Worm (Caenorhabditis elegans) whole organism, young adult: ENCODE results near the gene C33D9.10.

Source experiments
- B0019.2 ChIP-seq: fragments of 200-800 bp; sonication (Bioruptor generic); conservative IDR thresholded peaks from 2 replicates; pipeline ENCODE4 v1.3.6; 2022; ENCODE audit warnings: missing genetic modification reagents, missing genetic modification characterization, missing compliant biosample characterization
- C06A6.2 ChIP-seq: fragments of 200-800 bp; sonication (Bioruptor generic); conservative IDR thresholded peaks from 2 replicates; pipeline ENCODE4 v1.3.6; 2022; ENCODE audit warnings: missing genetic modification characterization, missing compliant biosample characterization
- F37B4.10 ChIP-seq: fragments of 200-800 bp; sonication (Bioruptor generic); IDR thresholded peaks from 2 replicates; pipeline ENCODE4 v1.3.6; 2022; ENCODE audit warnings: missing genetic modification characterization, missing compliant biosample characterization
- F49E8.2 ChIP-seq: sonication (generic microtip); optimal IDR thresholded peaks from 3 replicates; lab custom pipeline; 2017; ENCODE audit warnings: missing genetic modification characterization, mild to moderate bottlenecking, missing compliant biosample characterization, antibody characterized with exemption, moderate library complexity; ENCODE audit not compliant: insufficient read depth
- F52B5.7 ChIP-seq: sonication (generic microtip); optimal IDR thresholded peaks from 2 replicates; lab custom pipeline; 2016; ENCODE audit warnings: mild to moderate bottlenecking, missing genetic modification characterization, missing compliant biosample characterization
- K11D2.4 ChIP-seq: fragments of 200-800 bp; sonication (Bioruptor generic); IDR thresholded peaks from 2 replicates; pipeline ENCODE4 v1.3.6; 2022; ENCODE audit warnings: missing genetic modification reagents, missing genetic modification characterization, missing compliant biosample characterization
- K12H6.12 ChIP-seq: fragments of 200-800 bp; sonication (Bioruptor generic); optimal IDR thresholded peaks from 2 replicates; lab custom pipeline; 2018; ENCODE audit warnings: mild to moderate bottlenecking, missing genetic modification characterization, missing compliant biosample characterization
- Y53F4B.3 ChIP-seq: fragments of 200-800 bp; sonication (Bioruptor generic); IDR thresholded peaks from 2 replicates; pipeline ENCODE4 v1.3.6; 2022; ENCODE audit warnings: missing genetic modification reagents, missing genetic modification characterization, missing compliant biosample characterization
- bed-2 ChIP-seq: fragments of 200-800 bp; sonication (Bioruptor generic); IDR thresholded peaks from 2 replicates; pipeline ENCODE4 v1.3.6; 2022; ENCODE audit warnings: missing genetic modification reagents, missing genetic modification characterization, missing compliant biosample characterization
- ccch-3 ChIP-seq: fragments of 200-800 bp; sonication (Bioruptor generic); optimal IDR thresholded peaks from 2 replicates; lab custom pipeline; 2018; ENCODE audit warnings: mild to moderate bottlenecking, missing genetic modification characterization, missing compliant biosample characterization
- ceh-40 ChIP-seq: fragments of 200-800 bp; sonication (Bioruptor generic); IDR thresholded peaks from 2 replicates; pipeline ENCODE4 v1.3.6; 2022; ENCODE audit warnings: missing genetic modification characterization, missing compliant biosample characterization
- ceh-79 ChIP-seq: sonication (generic microtip); optimal IDR thresholded peaks from 2 replicates; lab custom pipeline; 2017; ENCODE audit warnings: mild to moderate bottlenecking, missing genetic modification characterization, missing compliant biosample characterization
- chd-7 ChIP-seq: sonication (generic microtip); optimal IDR thresholded peaks from 2 replicates; lab custom pipeline; 2016; ENCODE audit warnings: mild to moderate bottlenecking, missing genetic modification characterization, moderate library complexity, missing compliant biosample characterization
- dpff-1 ChIP-seq: sonication (generic microtip); optimal IDR thresholded peaks from 2 replicates; lab custom pipeline; 2017; ENCODE audit warnings: mild to moderate bottlenecking, missing genetic modification characterization, missing compliant biosample characterization
- dpl-1 ChIP-seq: fragments of 150-350 bp; optimal IDR thresholded peaks from 2 replicates; lab custom pipeline; 2014; ENCODE audit warnings: missing biosample characterization, missing genetic modification reagents, missing genetic modification characterization
- efl-1 ChIP-seq: fragments of 150-350 bp; optimal IDR thresholded peaks from 2 replicates; lab custom pipeline; 2014; ENCODE audit warnings: missing biosample characterization, missing genetic modification reagents, missing genetic modification characterization
- egl-44 ChIP-seq: fragments of 200-800 bp; sonication (Bioruptor generic); IDR thresholded peaks from 2 replicates; pipeline ENCODE4 v1.3.6; 2022; ENCODE audit warnings: missing genetic modification reagents, missing genetic modification characterization, missing compliant biosample characterization
- egrh-3 ChIP-seq: fragments of 200-800 bp; sonication (Bioruptor generic); IDR thresholded peaks from 2 replicates; pipeline ENCODE4 v1.3.6; 2022; ENCODE audit warnings: missing genetic modification reagents, missing genetic modification characterization, missing compliant biosample characterization
- fkh-3 ChIP-seq: sonication (generic microtip); optimal IDR thresholded peaks from 2 replicates; lab custom pipeline; 2016; ENCODE audit warnings: mild to moderate bottlenecking, missing genetic modification characterization, missing compliant biosample characterization
- hmg-1.2 ChIP-seq: fragments of 200-800 bp; sonication (Bioruptor generic); IDR thresholded peaks from 2 replicates; pipeline ENCODE4 v1.3.6; 2022; ENCODE audit warnings: missing genetic modification reagents, missing genetic modification characterization, missing compliant biosample characterization
- lag-1 ChIP-seq: fragments of 200-800 bp; sonication (Bioruptor generic); IDR thresholded peaks from 2 replicates; pipeline ENCODE4 v1.3.6; 2022; ENCODE audit warnings: missing genetic modification reagents, missing genetic modification characterization, missing compliant biosample characterization
- let-526 ChIP-seq: fragments of 200-800 bp; sonication (Bioruptor generic); IDR thresholded peaks from 2 replicates; pipeline ENCODE4 v1.3.6; 2022; ENCODE audit warnings: missing genetic modification reagents, missing genetic modification characterization, missing compliant biosample characterization
- lin-35 ChIP-seq, 3 experiments: fragments of 150-350 bp in 2 of 3; sonication (generic microtip) in 1 of 3; optimal IDR thresholded peaks; 2 replicates each; lab custom pipeline; 2014 to 2018; ENCODE audit warnings: missing biosample characterization in 3 of 3, missing genetic modification characterization in 3 of 3, missing genetic modification reagents in 3 of 3
- lin-40 ChIP-seq: sonication (generic microtip); optimal IDR thresholded peaks from 2 replicates; lab custom pipeline; 2016; ENCODE audit warnings: missing genetic modification characterization, mild to moderate bottlenecking, missing compliant biosample characterization, missing genotype, missing genetic modification reagents
- lsl-1 ChIP-seq: fragments of 200-800 bp; sonication (Bioruptor generic); optimal IDR thresholded peaks from 2 replicates; lab custom pipeline; 2018; ENCODE audit warnings: mild to moderate bottlenecking, missing genetic modification characterization, moderate library complexity, missing compliant biosample characterization
- nfyb-1 ChIP-seq: fragments of 200-800 bp; sonication (Bioruptor generic); IDR thresholded peaks from 2 replicates; pipeline ENCODE4 v1.3.6; 2022; ENCODE audit warnings: missing genetic modification reagents, missing genetic modification characterization, missing compliant biosample characterization
- nhr-27 ChIP-seq: fragments of 200-800 bp; sonication (Bioruptor generic); optimal IDR thresholded peaks from 2 replicates; lab custom pipeline; 2018; ENCODE audit warnings: mild to moderate bottlenecking, missing genetic modification characterization, moderate library complexity, missing compliant biosample characterization
- nhr-80 ChIP-seq: sonication (generic microtip); optimal IDR thresholded peaks from 2 replicates; lab custom pipeline; 2016; ENCODE audit warnings: missing genetic modification characterization, missing compliant biosample characterization
- snpc-1.3 ChIP-seq: sonication (generic microtip); optimal IDR thresholded peaks from 2 replicates; lab custom pipeline; 2017; ENCODE audit warnings: missing genetic modification characterization, mild to moderate bottlenecking, missing compliant biosample characterization, antibody characterized with exemption, moderate library complexity, missing genotype, missing genetic modification reagents; ENCODE audit not compliant: insufficient read depth
- somi-1 ChIP-seq: fragments of 200-800 bp; sonication (Bioruptor generic); optimal IDR thresholded peaks from 2 replicates; lab custom pipeline; 2018; ENCODE audit warnings: mild to moderate bottlenecking, missing genetic modification characterization, missing compliant biosample characterization
- tbp1 ChIP-seq: fragments of 200-800 bp; sonication (Bioruptor generic); optimal IDR thresholded peaks from 2 replicates; lab custom pipeline; 2018; ENCODE audit warnings: mild to moderate bottlenecking, missing genetic modification characterization, missing compliant biosample characterization
- ztf-18 ChIP-seq: sonication (generic microtip); optimal IDR thresholded peaks from 2 replicates; lab custom pipeline; 2016; ENCODE audit warnings: missing genotype, mild to moderate bottlenecking, missing genetic modification characterization, missing compliant biosample characterization

Gene C33D9.10

ce11 chrIV:8813614-8814013 lies 25.7 kb upstream of the C33D9.10 start, which contains the start of gene exc-5:
exc-5 (minus strand) TSS chrIV:8813670.
- TF ChIP-seq chd-7 (tag; lab: Kevin White, UChicago) (no peak), nfyb-1 (no peak), F49E8.2 (tag; lab: Kevin White, UChicago) (no peak), egrh-3 (no peak), fkh-3 (tag; lab: Kevin White, UChicago) (no peak), tbp1 (no peak), F52B5.7 (tag; lab: Kevin White, UChicago) (no peak), B0019.2 (GFP tag; lab: Robert Waterston, UW) (no peak), dpl-1 (GFP tag; lab: Kevin White, UChicago) (no peak), K11D2.4 (GFP tag; lab: Robert Waterston, UW) (no peak), F37B4.10 (no peak), snpc-1.3 (tag; lab: Kevin White, UChicago) (no peak), Y53F4B.3 (GFP tag; lab: Robert Waterston, UW) (no peak), lin-35 (GFP tag; optimal IDR thresholded peaks at IDR 0.05; lab: Kevin White, UChicago) (no peak), lag-1 (GFP tag; lab: Robert Waterston, UW) (no peak), dpff-1 (tag; lab: Kevin White, UChicago) (no peak), somi-1 (GFP tag; lab: Kevin White, UChicago) (no peak), hmg-1.2 (no peak), ceh-40 (GFP tag; lab: Robert Waterston, UW) (no peak), nhr-27 (no peak)

ce11 chrIV:8807327-8807726 lies 19.4 kb upstream of the C33D9.10 start:
- TF ChIP-seq ztf-18 (tag; lab: Kevin White, UChicago) = no peak
- TF ChIP-seq ccch-3 (GFP tag; lab: Kevin White, UChicago) = no peak
- peak; percentile 35 for TF ChIP-seq nhr-80 (tag; lab: Kevin White, UChicago)
- TF ChIP-seq C06A6.2 (GFP tag; lab: Robert Waterston, UW) = no peak

ce11 chrIV:8798255-8798654 lies 10.3 kb upstream of the C33D9.10 start, which contains the start of gene clec-182:
clec-182 (minus strand) TSS chrIV:8798355.
- TF ChIP-seq lin-40 (no peak), lsl-1 (GFP tag; lab: Kevin White, UChicago) (no peak), lag-1 (GFP tag; lab: Robert Waterston, UW) (no peak)

ce11 chrIV:8796246-8796645 lies 8.3 kb upstream of the C33D9.10 start:
- TF ChIP-seq let-526 (GFP tag; lab: Robert Waterston, UW) (no peak), C06A6.2 (GFP tag; lab: Robert Waterston, UW) (no peak), efl-1 (GFP tag; lab: Kevin White, UChicago) (no peak), nhr-80 (tag; lab: Kevin White, UChicago) (no peak), egl-44 (GFP tag; lab: Robert Waterston, UW) (no peak), ceh-79 (tag; lab: Kevin White, UChicago) (no peak), ztf-18 (tag; lab: Kevin White, UChicago) (no peak), bed-2 (no peak), K12H6.12 (peak; percentile 16)
